Worm (Caenorhabditis elegans) whole organism, L4 larva: ENCODE results near the gene yju-2.
A peak's percentile ranks its signal among the peaks of the same experiment; 100 is the strongest.

Experiments used
- set-16 ChIP-seq: fragments of 200-800 bp; sonication (Bioruptor generic); IDR thresholded peaks from 2 replicates; pipeline ENCODE4 v1.3.6; 2022; ENCODE audit warnings: missing genetic modification reagents, missing genetic modification characterization, missing compliant biosample characterization

Gene yju-2

DNA sequence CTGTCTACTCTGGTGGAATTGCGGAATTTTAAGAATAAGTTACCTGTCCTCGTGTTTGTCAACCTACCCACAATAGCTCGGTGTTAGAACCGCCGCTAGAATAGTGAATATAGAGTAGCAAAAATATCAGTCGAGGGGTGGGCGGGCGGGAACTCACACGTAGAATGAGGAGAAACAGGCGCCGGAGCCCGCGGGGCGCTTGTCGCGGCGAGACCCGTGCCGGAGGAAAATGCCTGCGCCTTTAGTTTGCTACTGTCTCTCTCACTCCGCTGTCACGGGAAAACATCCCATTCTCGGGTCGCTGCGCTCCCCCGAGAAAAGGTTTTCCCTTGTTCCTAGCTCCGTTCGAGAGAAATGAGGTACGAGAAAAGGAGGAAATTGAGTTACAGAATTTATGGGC is 51.5 kb downstream of the yju-2 start:
- TF ChIP-seq set-16, result peak; percentile 85
